Worm (Caenorhabditis elegans): Measurements from ENCODE around the gene rexd-1.

rexd-1 gene

DNA sequence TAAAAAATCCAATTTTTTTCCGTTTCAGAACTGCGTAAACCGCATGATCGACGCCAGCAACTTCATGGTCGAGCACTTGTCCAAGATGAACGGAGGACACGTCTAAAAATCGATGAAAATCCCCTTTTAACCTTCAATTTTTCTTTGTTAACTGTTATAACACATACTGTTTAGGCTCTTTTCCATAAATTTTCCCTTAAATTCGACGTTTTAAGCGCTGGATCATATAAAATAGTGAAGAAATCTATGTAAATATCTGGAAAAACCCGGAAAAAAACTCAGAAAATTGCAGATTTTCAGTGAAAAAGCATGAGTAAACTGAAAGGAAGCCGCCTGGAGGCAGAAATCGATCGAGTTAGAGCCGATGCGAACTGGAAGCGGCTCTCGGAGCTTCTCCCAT, 25.8 kb downstream of the rexd-1 start, which contains the start of gene ttc-7:
ttc-7 (plus strand) TSS at position 301 of the 400 bp plus-strand sequence.
- TF ChIP-seq nhr-71 (tag; optimal IDR thresholded peaks at IDR 0.05) (no peak), zip-4 (GFP tag; optimal IDR thresholded peaks at IDR 0.05) (no peak), unc-62 (GFP tag; optimal IDR thresholded peaks at IDR 0.05) (no peak), lin-14 (GFP tag; optimal IDR thresholded peaks at IDR 0.05) (no peak), efl-3 (GFP tag; optimal IDR thresholded peaks at IDR 0.05) (no peak), ceh-63 (GFP tag; optimal IDR thresholded peaks at IDR 0.05) (no peak), isw-1 (GFP tag; IDR thresholded peaks at IDR 0.05) (no peak), lin-39 (tag; optimal IDR thresholded peaks at IDR 0.05) (no peak), hpl-2 (GFP tag; optimal IDR thresholded peaks at IDR 0.05) (no peak), nhr-19 (GFP tag; conservative IDR thresholded peaks at IDR 0.05) (no peak), unc-86 (tag; optimal IDR thresholded peaks at IDR 0.05) (no peak), ces-1 (GFP tag; optimal IDR thresholded peaks at IDR 0.05) (no peak), fkh-8 (tag; optimal IDR thresholded peaks at IDR 0.05) (no peak), nhr-28 (tag; optimal IDR thresholded peaks at IDR 0.05) (no peak), ama-1 (optimal IDR thresholded peaks at IDR 0.05) (no peak), nhr-12 (tag; optimal IDR thresholded peaks at IDR 0.05) (no peak), snpc-4 (tag; optimal IDR thresholded peaks at IDR 0.05) (no peak)

DNA sequence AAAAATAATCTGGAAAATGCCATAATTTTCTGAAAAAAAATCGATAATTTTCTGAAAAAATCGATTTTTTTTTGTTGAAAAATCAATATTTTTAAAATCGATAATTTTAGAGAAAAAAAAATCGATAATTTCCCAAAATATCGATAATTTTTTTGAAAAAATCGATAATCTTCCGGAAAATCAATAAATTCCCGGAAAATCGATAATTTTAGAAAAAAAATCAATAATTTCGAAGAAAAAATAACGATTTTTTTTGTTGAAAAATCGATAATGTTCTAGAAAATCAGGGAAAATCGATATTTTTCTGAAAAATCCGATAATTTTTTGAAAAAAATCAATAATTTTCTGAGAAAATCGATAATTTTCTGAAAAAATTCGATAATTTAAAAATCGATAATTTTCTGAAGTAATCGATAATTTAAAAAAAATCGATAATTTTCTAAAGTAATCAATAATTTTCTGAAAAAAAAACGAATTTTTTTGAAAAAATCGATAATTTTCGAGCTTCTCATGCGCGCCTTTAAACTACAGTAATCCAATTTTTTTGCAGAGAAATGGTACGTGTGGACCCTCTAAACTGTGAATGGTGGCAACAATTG, 42.1 kb downstream of the rexd-1 start:
- no peak for TF ChIP-seq unc-86 (tag; optimal IDR thresholded peaks at IDR 0.05)
- TF ChIP-seq nhr-85 (tag) = no peak

DNA sequence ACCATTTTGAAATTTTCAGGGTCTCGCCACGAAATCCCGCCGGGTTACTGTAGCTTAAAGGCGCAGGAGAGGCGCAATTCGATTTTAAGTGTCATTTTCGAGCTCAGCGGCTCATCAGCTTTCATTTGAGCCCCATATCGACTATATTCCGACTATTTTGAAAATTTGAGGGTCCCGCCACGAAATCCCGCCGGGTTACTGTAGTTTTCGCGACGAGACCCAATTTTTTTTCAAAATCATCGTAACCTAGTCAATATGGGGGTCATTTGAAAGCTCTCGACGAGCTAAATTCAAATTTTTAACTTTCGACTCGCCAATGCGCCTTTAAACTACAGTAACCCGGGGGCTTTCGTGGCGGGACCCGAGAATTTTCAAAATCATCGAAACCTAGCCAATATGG, 42.9 kb downstream of the rexd-1 start:
- TF ChIP-seq blmp-1 (tag; optimal IDR thresholded peaks at IDR 0.05) (no peak), lin-13 (GFP tag; optimal IDR thresholded peaks at IDR 0.05) (peak; percentile 0), isw-1 (GFP tag; IDR thresholded peaks at IDR 0.05) (no peak), lsy-2 (tag; optimal IDR thresholded peaks at IDR 0.05) (peak in 1 of 2 experiments; percentile 31), fkh-4 (tag; optimal IDR thresholded peaks at IDR 0.05; ENCODE audit: borderline replicate concordance) (no peak)

DNA sequence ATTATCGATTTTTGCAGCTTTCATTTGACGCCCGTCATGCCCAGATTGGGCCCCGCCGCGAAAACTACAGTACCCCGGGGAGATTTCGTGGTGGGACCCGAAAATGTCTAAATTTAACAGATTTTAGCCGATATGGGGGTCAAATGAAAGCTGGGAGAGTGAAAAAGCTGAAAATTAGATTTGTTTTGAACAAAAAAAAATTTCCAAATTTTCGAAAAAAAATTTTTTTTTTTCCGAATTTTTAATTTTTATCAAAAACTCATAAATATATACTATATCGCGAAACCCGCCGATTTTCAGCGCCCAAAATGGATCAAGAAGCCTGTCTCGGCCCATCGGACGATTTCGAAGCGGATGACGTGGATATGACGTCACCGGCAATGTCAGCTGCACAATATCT, 43.8 kb downstream of the rexd-1 start, which contains the start of gene smi-1:
smi-1 (plus strand) TSS at position 301 of the 400 bp plus-strand sequence.
- TF ChIP-seq aly-2 (tag; optimal IDR thresholded peaks at IDR 0.05) = no peak
- TF ChIP-seq pqm-1 (tag; optimal IDR thresholded peaks at IDR 0.05) = no peak
- no peak for TF ChIP-seq F16B12.6 (tag; optimal IDR thresholded peaks at IDR 0.05)
- TF ChIP-seq isw-1 (GFP tag; IDR thresholded peaks at IDR 0.05) = no peak

DNA sequence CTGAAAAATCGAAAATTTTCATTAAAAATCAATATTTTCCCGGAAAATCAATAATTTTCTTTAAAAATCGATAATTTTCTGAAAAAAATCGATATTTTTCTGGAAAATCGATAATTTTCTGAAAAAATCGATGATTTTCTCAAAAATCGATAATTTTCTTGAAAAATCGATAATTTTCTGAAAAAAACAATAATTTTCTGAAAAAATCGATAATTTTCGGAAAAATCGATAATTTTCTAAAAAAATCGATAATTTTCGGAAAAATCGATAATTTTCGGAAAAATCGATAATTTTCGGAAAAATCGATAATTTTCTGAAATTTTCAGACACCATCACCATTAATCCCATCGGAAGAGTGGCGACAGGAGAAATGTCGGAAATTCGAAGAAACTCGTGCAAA, 44.6 kb downstream of the rexd-1 start:
- TF ChIP-seq nhr-76 (tag; optimal IDR thresholded peaks at IDR 0.05) = no peak

DNA sequence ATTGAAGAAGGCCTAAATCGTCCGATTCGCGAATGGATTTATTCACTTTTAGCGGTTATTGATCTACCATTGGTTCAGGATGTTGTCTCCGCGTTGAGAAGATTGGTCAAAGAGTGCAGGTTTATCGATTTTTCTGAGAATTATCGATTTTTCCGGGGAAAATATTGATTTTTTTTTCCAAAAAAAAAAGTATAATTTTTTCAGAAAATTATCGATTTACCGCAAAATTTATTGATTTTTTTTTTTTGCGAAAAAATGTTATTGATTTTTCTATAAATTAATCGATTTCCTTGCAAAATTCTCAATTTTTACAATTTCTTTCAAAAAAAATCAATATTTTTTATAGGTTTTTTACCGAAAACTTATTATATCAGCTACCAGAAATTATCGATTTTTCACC, 45.9 kb downstream of the rexd-1 start:
- TF ChIP-seq ceh-63 (GFP tag; optimal IDR thresholded peaks at IDR 0.05) (no peak), blmp-1 (tag; optimal IDR thresholded peaks at IDR 0.05) (no peak), nhr-12 (tag; optimal IDR thresholded peaks at IDR 0.05) (no peak), unc-62 (GFP tag; optimal IDR thresholded peaks at IDR 0.05) (no peak), ceh-82 (tag; optimal IDR thresholded peaks at IDR 0.05) (no peak), ceh-88 (GFP tag; IDR thresholded peaks at IDR 0.05) (no peak), hlh-4 (tag; optimal IDR thresholded peaks at IDR 0.05) (no peak), nhr-71 (tag; optimal IDR thresholded peaks at IDR 0.05) (no peak), Y116A8C.19 (tag; optimal IDR thresholded peaks at IDR 0.05; ENCODE audit: borderline replicate concordance) (no peak), mef-2 (tag; optimal IDR thresholded peaks at IDR 0.05) (no peak), unc-86 (tag; optimal IDR thresholded peaks at IDR 0.05) (no peak)

ce11 chrIII:1882678-1883077, 48.4 kb downstream of the rexd-1 start:
- TF ChIP-seq nhr-12 (tag; optimal IDR thresholded peaks at IDR 0.05) (no peak), tlp-1 (tag; optimal IDR thresholded peaks at IDR 0.05) (no peak), grh-1 (GFP tag; IDR thresholded peaks at IDR 0.05) (no peak), pag-3 (tag; optimal IDR thresholded peaks at IDR 0.05; ENCODE audit: borderline replicate concordance, insufficient read depth) (no peak), ceh-63 (GFP tag; optimal IDR thresholded peaks at IDR 0.05) (no peak), lin-13 (GFP tag; optimal IDR thresholded peaks at IDR 0.05) (no peak), nhr-90 (tag; optimal IDR thresholded peaks at IDR 0.05; ENCODE audit: poor library complexity) (no peak), nhr-20 (tag; optimal IDR thresholded peaks at IDR 0.05) (no peak), efl-1 (optimal IDR thresholded peaks at IDR 0.05) (no peak), efl-1 (GFP tag; optimal IDR thresholded peaks at IDR 0.05 in 1 of 2) (no peak)

All from whole organism, L1 larva.